Fruit fly (Drosophila melanogaster) S2 (cell line): ENCODE results near the gene CG14322.

Experiments used
- CG8478 ChIP-seq: fragments of >200 bp; optimal IDR thresholded peaks from 2 replicates; lab custom pipeline; 2018
- CTCF ChIP-seq, 2 experiments: fragments of >200 bp; optimal IDR thresholded peaks; 2 replicates each; lab custom pipeline; 2018

DNA sequence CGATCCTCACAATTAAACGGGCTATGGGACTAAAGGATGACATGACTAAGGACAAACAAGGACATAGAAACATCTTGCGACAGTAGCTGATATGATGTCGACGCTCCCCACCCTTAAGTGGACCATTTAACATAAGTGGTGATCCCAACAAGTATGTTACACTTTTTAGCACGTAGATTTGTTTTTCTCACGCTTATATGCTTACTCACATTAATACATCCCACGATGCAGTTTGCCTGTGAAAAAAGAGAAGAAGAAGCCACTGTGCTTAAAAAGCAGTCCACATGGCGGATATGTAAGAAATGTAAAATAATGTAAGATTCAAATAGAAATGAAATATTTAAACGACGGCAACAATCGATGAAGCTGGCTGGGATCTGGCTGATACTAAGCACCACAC is 32.4 kb upstream of the CG14322 start:
- no peak for TF ChIP-seq CG8478 (lab: Kevin White, UChicago)
- peak; percentile 63 to 64 for TF ChIP-seq CTCF (optimal IDR thresholded peaks at IDR 0.05; lab: Kevin White, UChicago)
